Worm (Caenorhabditis elegans): ENCODE data around the gene clec-252.

- TF ChIP-seq nhr-12 (tag; optimal IDR thresholded peaks at IDR 0.05) (no peak), unc-130 (tag; optimal IDR thresholded peaks at IDR 0.05) (no peak), lsy-2 (tag; optimal IDR thresholded peaks at IDR 0.05) (no peak), nhr-19 (GFP tag; conservative IDR thresholded peaks at IDR 0.05) (no peak), nhr-28 (tag; optimal IDR thresholded peaks at IDR 0.05) (no peak), ama-1 (optimal IDR thresholded peaks at IDR 0.05) (no peak), irx-1 (tag; optimal IDR thresholded peaks at IDR 0.05) (no peak), ces-1 (GFP tag; optimal IDR thresholded peaks at IDR 0.05) (no peak), nhr-90 (tag; optimal IDR thresholded peaks at IDR 0.05; ENCODE audit: poor library complexity) (no peak)
These were observed 22.8 kb upstream of the clec-252 start, which contains the start of gene clec-256 for ce11 chrV:18771390-18771789.
